Fruit fly (Drosophila melanogaster): Measurements from ENCODE around the gene raskol.

raskol gene

DNA sequence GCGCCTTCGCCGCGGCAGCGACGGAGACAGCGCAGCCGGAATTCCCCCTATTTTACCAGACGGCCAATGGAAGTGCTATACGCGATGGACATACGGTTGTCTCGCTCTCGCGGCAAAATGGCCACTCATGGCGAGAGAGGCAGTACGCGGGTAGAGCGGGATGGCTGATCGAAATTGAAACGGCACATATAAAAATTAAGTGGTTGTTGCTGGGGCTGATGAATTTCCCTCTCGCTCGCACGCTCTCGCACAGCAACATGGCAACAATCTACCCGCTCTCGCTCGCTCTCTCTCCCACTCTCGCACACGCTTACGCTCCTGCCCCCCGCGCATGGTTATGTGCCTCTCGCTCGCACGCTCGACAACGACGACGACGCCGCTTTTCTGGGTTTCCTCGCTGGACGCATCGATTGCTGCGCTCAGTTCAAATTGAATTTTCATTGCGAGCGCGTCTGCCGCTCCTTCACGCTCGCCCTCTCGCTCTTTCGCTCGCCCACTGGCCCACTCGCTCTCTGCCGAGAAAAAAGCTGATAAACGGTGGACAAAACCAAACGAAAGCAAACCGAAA, 58.3 kb downstream of the raskol start, which contains the start of gene unc-4:
Gene unc-4 (plus strand): TSS at position 440 of the 568 bp plus-strand sequence.
- no peak for TF ChIP-seq Myc (optimal IDR thresholded peaks at IDR 0.05)
- TF ChIP-seq h (optimal IDR thresholded peaks at IDR 0.05), result no peak
- no peak for TF ChIP-seq ttk (optimal IDR thresholded peaks at IDR 0.05)
- TF ChIP-seq insv (optimal IDR thresholded peaks at IDR 0.05), result no peak
- TF ChIP-seq Sin3A (optimal IDR thresholded peaks at IDR 0.05), result no peak
- no peak for TF ChIP-seq psq (optimal IDR thresholded peaks at IDR 0.05)

DNA sequence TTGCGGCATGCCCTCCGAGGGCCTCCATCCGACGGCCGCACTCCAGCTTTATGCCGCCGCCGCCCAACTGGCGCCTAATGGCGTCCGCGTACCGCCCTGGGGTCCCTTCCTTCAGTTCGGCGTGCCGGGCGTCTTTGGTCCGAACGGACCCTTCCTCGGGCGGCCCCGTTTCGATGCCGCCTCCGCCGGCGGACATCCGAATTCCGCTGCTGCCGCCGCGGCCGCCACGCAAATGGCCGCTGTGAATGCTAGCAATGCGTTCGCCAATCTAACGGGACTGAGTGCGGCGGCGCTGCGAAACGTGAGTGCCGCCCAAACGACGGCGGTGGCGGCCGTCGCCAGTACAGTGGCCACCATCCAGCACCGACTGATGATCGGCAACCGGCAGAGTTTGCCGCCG, 59.2 kb downstream of the raskol start:
- TF ChIP-seq insv (optimal IDR thresholded peaks at IDR 0.05), result no peak
- TF ChIP-seq h (optimal IDR thresholded peaks at IDR 0.05), result no peak
- TF ChIP-seq Sin3A (optimal IDR thresholded peaks at IDR 0.05), result no peak
- no peak for TF ChIP-seq Myc (optimal IDR thresholded peaks at IDR 0.05)
- TF ChIP-seq ttk (optimal IDR thresholded peaks at IDR 0.05), result no peak
- no peak for TF ChIP-seq psq (optimal IDR thresholded peaks at IDR 0.05)

DNA sequence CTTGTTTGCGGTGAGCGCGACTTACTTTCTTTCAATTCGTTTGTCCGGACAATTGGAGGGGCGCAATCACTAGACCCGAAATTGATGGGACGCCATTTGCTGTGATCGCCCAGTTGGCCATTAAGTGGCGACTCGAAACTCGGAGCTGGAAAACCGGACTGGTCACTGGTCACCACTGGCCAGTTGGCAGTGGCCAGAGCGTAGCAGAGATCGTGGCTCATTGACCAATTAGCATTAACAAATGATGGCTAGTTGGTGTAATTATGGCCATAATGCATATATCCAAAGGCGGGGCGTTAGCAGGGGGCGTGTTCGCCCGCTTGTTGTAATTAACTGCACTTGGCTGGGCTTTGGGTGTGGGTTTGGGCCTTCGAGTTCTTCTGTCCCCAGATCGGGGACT, 61.9 kb downstream of the raskol start:
- TF ChIP-seq h (optimal IDR thresholded peaks at IDR 0.05), result no peak
- no peak for TF ChIP-seq Sin3A (optimal IDR thresholded peaks at IDR 0.05)
- TF ChIP-seq psq (optimal IDR thresholded peaks at IDR 0.05), result no peak
- no peak for TF ChIP-seq ttk (optimal IDR thresholded peaks at IDR 0.05)
- TF ChIP-seq insv (optimal IDR thresholded peaks at IDR 0.05), result no peak
- TF ChIP-seq Myc (optimal IDR thresholded peaks at IDR 0.05), result no peak

DNA sequence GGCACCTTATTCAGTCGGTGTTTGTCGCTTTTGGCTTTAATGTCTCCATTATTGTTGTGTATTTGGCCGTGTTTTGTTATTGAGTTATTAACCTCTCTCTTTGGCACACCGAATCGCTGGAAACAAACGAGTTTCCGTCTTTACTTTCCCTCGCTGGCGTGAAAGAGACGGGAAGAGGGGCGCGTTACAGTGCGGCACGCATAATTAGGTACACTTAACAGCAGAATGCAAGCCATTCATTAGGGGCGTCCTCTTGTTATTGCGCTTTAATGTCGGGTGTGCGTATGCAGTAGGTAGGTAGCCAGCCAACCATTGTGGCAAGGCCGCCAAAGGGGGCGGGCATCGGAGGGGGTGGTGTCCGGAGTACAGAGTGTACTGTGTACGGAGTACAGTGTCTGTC, 64.6 kb downstream of the raskol start:
- TF ChIP-seq insv (optimal IDR thresholded peaks at IDR 0.05), result no peak
- no peak for TF ChIP-seq psq (optimal IDR thresholded peaks at IDR 0.05)
- no peak for TF ChIP-seq Sin3A (optimal IDR thresholded peaks at IDR 0.05)
- no peak for TF ChIP-seq ttk (optimal IDR thresholded peaks at IDR 0.05)
- TF ChIP-seq h (optimal IDR thresholded peaks at IDR 0.05), result no peak
- TF ChIP-seq Myc (optimal IDR thresholded peaks at IDR 0.05), result no peak

DNA sequence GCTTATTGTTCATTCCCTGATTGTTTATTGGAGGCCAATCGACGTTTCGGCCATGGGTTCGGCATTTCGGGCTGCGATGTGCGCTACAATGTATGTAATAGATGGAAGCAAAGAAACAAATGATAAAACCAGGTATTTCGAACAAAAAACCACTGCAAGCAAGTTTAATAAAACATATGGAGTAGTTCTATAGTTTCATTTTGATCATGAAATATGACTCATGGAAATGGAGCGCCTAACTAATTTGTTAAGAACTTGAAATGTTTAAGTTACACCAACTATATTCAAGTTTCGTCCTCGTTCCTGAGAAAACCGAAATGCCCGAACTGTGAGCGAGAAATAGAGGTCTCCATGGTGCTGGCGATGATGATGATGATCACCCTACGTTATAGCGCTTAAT, 70.4 kb downstream of the raskol start:
- TF ChIP-seq insv (optimal IDR thresholded peaks at IDR 0.05), result no peak
- TF ChIP-seq Sin3A (optimal IDR thresholded peaks at IDR 0.05), result no peak
- TF ChIP-seq ttk (optimal IDR thresholded peaks at IDR 0.05), result no peak
- TF ChIP-seq psq (optimal IDR thresholded peaks at IDR 0.05), result no peak
- no peak for TF ChIP-seq Myc (optimal IDR thresholded peaks at IDR 0.05)
- no peak for TF ChIP-seq h (optimal IDR thresholded peaks at IDR 0.05)

DNA sequence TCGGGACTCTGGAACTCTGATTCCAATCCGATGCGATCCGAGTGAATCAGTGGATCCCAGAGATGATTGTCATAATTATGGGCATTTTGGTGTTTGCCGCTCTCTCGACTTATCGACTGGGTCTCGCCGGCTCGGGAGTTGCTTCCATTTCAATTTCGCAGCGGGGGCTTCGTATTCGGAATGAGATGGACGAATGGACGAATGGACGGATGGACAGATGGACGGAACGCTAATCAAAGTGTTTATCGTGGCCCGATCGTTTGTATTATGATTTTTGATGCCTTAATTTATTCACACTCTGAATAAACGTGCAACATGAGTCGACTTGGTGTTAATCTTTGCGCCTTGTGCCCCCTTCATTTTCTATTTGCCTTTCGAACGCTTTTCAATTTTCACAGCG, 70.9 kb downstream of the raskol start:
- TF ChIP-seq h (optimal IDR thresholded peaks at IDR 0.05) (no peak), ttk (optimal IDR thresholded peaks at IDR 0.05) (no peak), Myc (optimal IDR thresholded peaks at IDR 0.05) (no peak), insv (optimal IDR thresholded peaks at IDR 0.05) (no peak)

DNA sequence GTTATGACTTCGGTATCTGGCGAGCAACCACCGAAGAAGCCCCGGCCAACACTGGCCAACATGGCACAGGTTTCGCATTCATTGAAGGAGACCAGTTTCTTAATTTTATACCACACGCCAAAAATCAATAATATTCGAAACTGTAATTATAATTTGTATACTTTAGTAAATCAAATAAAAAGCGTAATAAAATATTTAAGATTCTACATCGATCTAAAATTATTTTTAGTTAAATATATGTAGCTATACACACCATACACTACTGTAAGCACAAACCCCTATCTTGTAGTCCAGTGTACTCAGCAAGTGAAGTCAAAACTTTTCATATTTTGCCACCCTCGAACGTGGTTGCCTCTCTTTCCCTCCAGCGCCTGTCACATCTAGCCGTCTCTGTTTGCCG, 72.1 kb downstream of the raskol start:
- TF ChIP-seq Sin3A (optimal IDR thresholded peaks at IDR 0.05) (no peak), ttk (optimal IDR thresholded peaks at IDR 0.05) (no peak), Myc (optimal IDR thresholded peaks at IDR 0.05) (no peak), h (optimal IDR thresholded peaks at IDR 0.05) (no peak), psq (optimal IDR thresholded peaks at IDR 0.05) (no peak), insv (optimal IDR thresholded peaks at IDR 0.05) (no peak)

DNA sequence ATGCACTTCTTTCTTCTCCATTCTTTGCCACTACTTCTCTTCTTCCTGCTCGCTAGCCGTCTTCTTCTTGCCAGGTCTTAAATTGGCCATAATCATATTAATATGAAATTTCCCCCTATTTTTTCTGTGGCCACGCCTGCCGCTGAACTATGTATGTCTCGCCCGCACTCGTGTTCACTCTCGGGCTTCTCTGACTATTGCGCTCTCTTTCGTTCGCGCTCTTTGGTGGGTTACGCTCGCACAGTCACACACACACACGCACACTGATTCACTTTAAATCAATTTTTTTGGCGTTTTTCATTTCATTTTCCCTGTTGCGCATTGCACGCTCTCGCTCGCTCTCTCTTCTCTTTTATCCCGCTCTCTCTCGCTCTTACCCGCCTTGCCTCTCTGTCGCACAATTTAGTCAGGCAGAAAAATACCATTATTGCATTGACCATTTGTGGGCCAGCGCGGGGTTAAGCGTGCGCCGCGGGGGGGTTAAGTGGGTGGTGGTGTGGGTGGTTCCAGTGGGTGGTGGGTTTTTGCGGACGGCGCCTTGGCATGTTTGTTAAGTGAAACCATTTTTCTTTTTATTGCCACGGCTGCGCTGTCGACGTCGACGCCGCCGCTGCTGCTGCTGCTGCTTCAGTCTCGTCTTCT, 79.6 kb downstream of the raskol start:
- TF ChIP-seq Sin3A (optimal IDR thresholded peaks at IDR 0.05) (no peak), Myc (optimal IDR thresholded peaks at IDR 0.05) (no peak), insv (optimal IDR thresholded peaks at IDR 0.05) (no peak), ttk (optimal IDR thresholded peaks at IDR 0.05) (no peak), h (optimal IDR thresholded peaks at IDR 0.05) (no peak), psq (optimal IDR thresholded peaks at IDR 0.05) (no peak)

DNA sequence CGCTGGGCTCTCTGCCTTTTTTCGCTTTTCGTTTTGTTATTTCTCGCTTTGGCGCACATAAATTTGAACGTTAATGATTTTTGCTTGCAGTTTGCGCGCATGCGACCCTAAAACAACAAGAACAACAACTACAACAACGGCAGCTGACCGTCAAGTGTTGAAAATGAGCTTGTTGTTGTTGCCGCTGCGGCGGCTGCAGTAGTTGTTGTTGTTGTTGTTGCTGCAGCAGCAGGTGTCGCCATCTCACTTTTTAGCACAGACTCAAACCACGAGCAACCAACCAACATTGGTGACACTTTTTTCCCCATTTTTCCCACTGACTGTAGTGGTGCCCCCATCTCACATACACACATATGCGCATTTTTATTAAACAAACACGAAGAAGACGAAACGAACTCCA, 80.1 kb downstream of the raskol start:
- TF ChIP-seq h (optimal IDR thresholded peaks at IDR 0.05) (no peak), Sin3A (optimal IDR thresholded peaks at IDR 0.05) (no peak), ttk (optimal IDR thresholded peaks at IDR 0.05) (no peak), psq (optimal IDR thresholded peaks at IDR 0.05) (no peak), Myc (optimal IDR thresholded peaks at IDR 0.05) (no peak), insv (optimal IDR thresholded peaks at IDR 0.05) (no peak)

DNA sequence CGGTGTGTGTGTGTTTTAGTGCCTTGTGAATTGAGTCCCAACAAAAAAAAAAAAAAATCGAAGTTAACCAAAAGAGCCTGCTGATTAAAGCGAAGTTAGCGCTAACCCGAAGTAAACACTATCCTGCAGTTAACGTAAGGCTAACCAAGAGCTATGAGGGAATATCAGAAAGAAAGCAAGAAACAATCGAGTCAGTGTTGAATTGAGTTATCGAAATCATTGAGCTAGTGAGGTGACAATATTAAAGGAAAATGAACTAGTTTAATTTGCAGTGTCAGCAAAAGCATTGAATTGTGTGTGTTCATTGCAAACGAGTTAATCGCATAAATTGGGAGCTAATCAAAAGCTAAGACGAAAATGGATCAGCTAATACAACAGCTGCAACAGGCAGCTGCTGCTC, 80.8 kb downstream of the raskol start, which contains the start of gene OdsH:
Gene OdsH (plus strand): TSS at position 301 of the 400 bp plus-strand sequence.
- TF ChIP-seq h (optimal IDR thresholded peaks at IDR 0.05) (no peak), insv (optimal IDR thresholded peaks at IDR 0.05) (no peak), Myc (optimal IDR thresholded peaks at IDR 0.05) (no peak), Sin3A (optimal IDR thresholded peaks at IDR 0.05) (no peak), ttk (optimal IDR thresholded peaks at IDR 0.05) (no peak), psq (optimal IDR thresholded peaks at IDR 0.05) (no peak)

DNA sequence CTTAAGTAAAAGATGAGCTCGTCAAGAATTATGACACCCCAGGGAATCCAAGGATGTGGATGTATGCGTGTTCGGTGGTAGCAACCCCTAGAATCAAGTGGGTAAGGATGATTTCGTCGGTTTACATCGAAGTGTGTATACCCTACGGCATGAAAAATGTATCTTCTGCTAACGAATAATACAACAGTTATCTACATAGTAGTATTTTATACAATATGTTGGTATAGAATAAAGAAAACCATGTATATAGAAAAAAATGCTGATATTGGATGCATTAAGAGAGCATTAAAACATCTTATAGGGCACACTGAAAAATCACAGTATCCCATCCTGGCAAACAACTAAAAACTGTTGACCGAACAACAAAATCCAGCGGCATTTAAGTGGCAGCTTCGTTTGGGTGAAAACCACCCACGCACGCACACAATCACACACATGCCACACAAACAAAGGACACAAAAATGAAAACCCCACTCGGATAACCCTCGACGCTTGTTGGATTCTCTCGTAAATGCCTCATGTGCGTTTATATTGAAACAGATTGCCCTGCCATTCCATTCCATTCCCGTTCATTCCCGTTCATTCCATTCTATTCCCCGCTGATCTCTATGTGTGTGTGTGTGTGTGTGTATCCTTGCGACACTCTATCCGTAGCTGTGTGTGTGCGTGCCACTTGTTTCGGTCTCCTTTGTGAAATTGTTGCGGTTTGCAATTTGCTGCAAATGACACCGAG, 89.3 kb downstream of the raskol start:
- TF ChIP-seq ttk (optimal IDR thresholded peaks at IDR 0.05), result no peak
- TF ChIP-seq insv (optimal IDR thresholded peaks at IDR 0.05), result no peak
- no peak for TF ChIP-seq Sin3A (optimal IDR thresholded peaks at IDR 0.05)
- no peak for TF ChIP-seq Myc (optimal IDR thresholded peaks at IDR 0.05)
- TF ChIP-seq psq (optimal IDR thresholded peaks at IDR 0.05), result no peak
- TF ChIP-seq h (optimal IDR thresholded peaks at IDR 0.05), result no peak

DNA sequence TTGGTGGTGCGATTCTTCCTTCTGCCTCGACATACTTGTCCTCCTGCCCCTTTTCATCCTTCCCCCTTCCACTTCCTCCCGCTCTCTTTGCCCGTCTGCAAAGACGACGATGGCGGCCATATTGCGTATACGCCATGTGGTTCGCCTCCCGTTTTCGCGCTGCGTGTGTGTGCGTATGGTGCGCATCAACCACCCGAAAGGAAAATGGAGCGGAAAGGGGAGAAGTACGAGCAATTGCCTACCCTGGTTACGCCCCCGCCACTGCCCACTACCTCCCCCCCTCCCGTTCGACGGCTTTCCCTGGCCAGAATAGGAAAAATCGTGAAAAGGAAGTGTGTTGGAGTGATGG, 89.8 kb downstream of the raskol start:
- TF ChIP-seq ttk (optimal IDR thresholded peaks at IDR 0.05) (no peak), h (optimal IDR thresholded peaks at IDR 0.05) (no peak), Myc (optimal IDR thresholded peaks at IDR 0.05) (no peak), Sin3A (optimal IDR thresholded peaks at IDR 0.05) (no peak), insv (optimal IDR thresholded peaks at IDR 0.05) (no peak), psq (optimal IDR thresholded peaks at IDR 0.05) (no peak)
